Worm (Caenorhabditis elegans): ENCODE data around the gene M01F1.8.
A peak's percentile ranks its signal among the peaks of the same experiment; 100 is the strongest.

The M01F1.8 gene

ce11 chrIII:3540424-3540823 lies 38.1 kb upstream of the M01F1.8 start:
- TF ChIP-seq nhr-129 (tag; optimal IDR thresholded peaks at IDR 0.05): peak; percentile 23
- peak; percentile 8 for TF ChIP-seq F13H6.1 (tag; optimal IDR thresholded peaks at IDR 0.05)
- peak; percentile 37 for TF ChIP-seq crh-2 (tag; optimal IDR thresholded peaks at IDR 0.05)
- peak; percentile 68 for TF ChIP-seq lin-13 (GFP tag; optimal IDR thresholded peaks at IDR 0.05)
- no peak for TF ChIP-seq lin-11 (tag; optimal IDR thresholded peaks at IDR 0.05)
- peak; percentile 47 for TF ChIP-seq fos-1 (tag; optimal IDR thresholded peaks at IDR 0.05)
- peak; percentile 55 for TF ChIP-seq gmeb-1 (tag; optimal IDR thresholded peaks at IDR 0.05)
- peak; percentile 34 for TF ChIP-seq sma-9 (GFP tag; optimal IDR thresholded peaks at IDR 0.05)
- no peak for TF ChIP-seq sma-9 (tag; optimal IDR thresholded peaks at IDR 0.05)
- TF ChIP-seq unc-55 (GFP tag; optimal IDR thresholded peaks at IDR 0.05): peak; percentile 83
- peak; percentile 17 for TF ChIP-seq nhr-21 (tag; optimal IDR thresholded peaks at IDR 0.05)
- no peak for TF ChIP-seq ztf-11 (tag; optimal IDR thresholded peaks at IDR 0.05)
- no peak for TF ChIP-seq dmd-4 (tag; optimal IDR thresholded peaks at IDR 0.05)
- TF ChIP-seq lsy-2 (tag; optimal IDR thresholded peaks at IDR 0.05): peak; percentile 14 to 77
- TF ChIP-seq C34F6.9 (tag; optimal IDR thresholded peaks at IDR 0.05): peak; percentile 84
- TF ChIP-seq ztf-4 (tag; optimal IDR thresholded peaks at IDR 0.05): no peak
- TF ChIP-seq elt-1 (tag; optimal IDR thresholded peaks at IDR 0.05): no peak
- TF ChIP-seq sma-3 (GFP tag; optimal IDR thresholded peaks at IDR 0.05): peak; percentile 78
- no peak for TF ChIP-seq nhr-23 (tag; optimal IDR thresholded peaks at IDR 0.05)

DNA sequence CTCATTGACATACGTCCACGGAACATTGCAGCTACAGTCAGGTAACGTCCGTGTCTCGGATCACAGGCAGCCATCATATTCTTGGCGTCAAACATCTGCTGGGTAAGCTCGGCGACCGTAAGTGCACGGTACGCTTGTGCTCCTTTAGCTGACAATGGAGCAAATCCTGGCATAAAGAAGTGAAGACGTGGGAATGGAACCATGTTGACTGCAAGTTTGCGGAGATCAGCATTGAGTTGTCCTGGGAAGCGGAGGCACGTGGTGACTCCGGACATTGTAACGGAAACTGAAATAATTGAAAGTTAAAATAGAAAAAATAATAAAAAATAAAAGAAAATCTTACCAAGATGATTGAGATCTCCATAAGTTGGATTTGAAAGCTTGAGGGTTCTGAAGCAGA lies 37.1 kb upstream of the M01F1.8 start:
- TF ChIP-seq ztf-1 (GFP tag; conservative IDR thresholded peaks at IDR 0.05) (no peak), ztf-11 (tag; optimal IDR thresholded peaks at IDR 0.05) (no peak), nhr-12 (tag; optimal IDR thresholded peaks at IDR 0.05) (no peak), dmd-4 (tag; optimal IDR thresholded peaks at IDR 0.05) (no peak), nhr-237 (tag; optimal IDR thresholded peaks at IDR 0.05) (no peak), F13H6.1 (tag; optimal IDR thresholded peaks at IDR 0.05) (no peak), ama-1 (optimal IDR thresholded peaks at IDR 0.05) (no peak), ceh-82 (tag; optimal IDR thresholded peaks at IDR 0.05) (no peak), alr-1 (tag; optimal IDR thresholded peaks at IDR 0.05) (no peak), nhr-23 (tag; optimal IDR thresholded peaks at IDR 0.05) (no peak), unc-62 (GFP tag; optimal IDR thresholded peaks at IDR 0.05) (no peak), blmp-1 (tag; optimal IDR thresholded peaks at IDR 0.05; ENCODE audit: insufficient read depth) (no peak), fos-1 (tag; optimal IDR thresholded peaks at IDR 0.05) (no peak), nhr-129 (tag; optimal IDR thresholded peaks at IDR 0.05) (no peak), C34F6.9 (tag; optimal IDR thresholded peaks at IDR 0.05) (no peak)

DNA sequence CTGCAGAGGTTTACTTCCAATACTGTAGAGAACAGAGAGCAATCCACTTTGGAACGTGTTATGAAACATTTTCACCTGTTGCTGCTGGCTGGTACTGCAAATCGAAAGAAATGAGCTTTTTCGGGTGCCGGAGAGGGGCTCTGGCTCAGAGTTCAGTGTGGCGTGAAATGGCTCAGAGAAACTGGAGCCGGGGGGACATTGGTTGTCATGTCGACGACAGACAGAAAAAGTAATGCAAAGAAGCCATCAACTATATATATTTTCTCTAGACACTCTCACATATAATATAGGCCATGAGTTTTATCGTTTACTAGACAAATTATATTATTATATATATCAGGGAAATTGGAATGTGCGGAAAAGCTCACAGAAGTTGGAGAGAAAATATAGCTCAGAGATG lies 35.1 kb upstream of the M01F1.8 start, which contains the start of gene cfap-20:
Gene cfap-20 (minus strand): TSS at position 101 of the 400 bp plus-strand sequence.
- TF ChIP-seq lin-13 (GFP tag; optimal IDR thresholded peaks at IDR 0.05) (no peak), dmd-4 (tag; optimal IDR thresholded peaks at IDR 0.05) (no peak), lin-11 (tag; optimal IDR thresholded peaks at IDR 0.05) (no peak), lin-39 (tag; optimal IDR thresholded peaks at IDR 0.05) (no peak), mab-5 (tag; optimal IDR thresholded peaks at IDR 0.05) (no peak), ceh-16 (tag; optimal IDR thresholded peaks at IDR 0.05) (no peak), R02D3.7 (tag; optimal IDR thresholded peaks at IDR 0.05) (no peak), ztf-1 (GFP tag; conservative IDR thresholded peaks at IDR 0.05) (no peak), peb-1 (tag; optimal IDR thresholded peaks at IDR 0.05) (no peak)

- TF ChIP-seq ztf-11 (tag; optimal IDR thresholded peaks at IDR 0.05) (no peak), unc-55 (GFP tag; optimal IDR thresholded peaks at IDR 0.05) (no peak), elt-3 (tag; optimal IDR thresholded peaks at IDR 0.05) (no peak), sma-3 (GFP tag; optimal IDR thresholded peaks at IDR 0.05) (no peak), blmp-1 (tag; optimal IDR thresholded peaks at IDR 0.05; ENCODE audit: insufficient read depth) (no peak), nhr-11 (tag; optimal IDR thresholded peaks at IDR 0.05) (no peak), C34F6.9 (tag; optimal IDR thresholded peaks at IDR 0.05) (no peak), F13H6.1 (tag; optimal IDR thresholded peaks at IDR 0.05) (no peak), dmd-4 (tag; optimal IDR thresholded peaks at IDR 0.05) (no peak), lin-39 (tag; optimal IDR thresholded peaks at IDR 0.05) (no peak), alr-1 (tag; optimal IDR thresholded peaks at IDR 0.05) (no peak), nhr-237 (tag; optimal IDR thresholded peaks at IDR 0.05) (no peak)
Measured at ce11 chrIII:3534185-3534584, 31.8 kb upstream of the M01F1.8 start.

DNA sequence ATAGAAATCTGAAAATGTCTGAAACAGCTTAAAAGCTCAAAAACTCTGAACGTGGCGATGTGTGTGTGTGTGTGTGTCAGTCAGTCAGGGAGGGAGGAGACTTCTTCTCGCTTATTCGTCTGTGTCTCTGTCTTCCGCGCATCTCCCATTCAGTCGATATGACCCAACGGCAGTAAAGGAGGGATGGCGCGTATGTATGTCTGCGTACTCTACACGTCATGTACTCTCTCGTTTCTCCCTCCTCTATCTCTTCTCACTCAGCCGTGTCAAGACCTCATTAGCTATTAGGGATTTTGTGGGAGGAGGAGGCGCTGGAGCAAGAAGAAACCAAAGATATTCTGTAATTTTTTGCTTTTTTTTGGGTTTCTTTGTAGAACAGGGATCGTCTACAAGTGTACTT lies 29.7 kb upstream of the M01F1.8 start:
- TF ChIP-seq lin-11 (tag; optimal IDR thresholded peaks at IDR 0.05): peak; percentile 57
- no peak for TF ChIP-seq ztf-1 (GFP tag; conservative IDR thresholded peaks at IDR 0.05)
- no peak for TF ChIP-seq ZK546.5 (tag; optimal IDR thresholded peaks at IDR 0.05)
- no peak for TF ChIP-seq snpc-4 (tag; optimal IDR thresholded peaks at IDR 0.05)
- TF ChIP-seq alr-1 (tag; optimal IDR thresholded peaks at IDR 0.05): no peak
- no peak for TF ChIP-seq nhr-77 (tag; optimal IDR thresholded peaks at IDR 0.05)
- no peak for TF ChIP-seq nhr-237 (tag; optimal IDR thresholded peaks at IDR 0.05)
- no peak for TF ChIP-seq aly-2 (tag; optimal IDR thresholded peaks at IDR 0.05)
- TF ChIP-seq sem-4 (tag; optimal IDR thresholded peaks at IDR 0.05): no peak
- TF ChIP-seq R02D3.7 (tag; optimal IDR thresholded peaks at IDR 0.05): no peak
- TF ChIP-seq elt-3 (tag; optimal IDR thresholded peaks at IDR 0.05): no peak
- no peak for TF ChIP-seq gmeb-1 (tag; optimal IDR thresholded peaks at IDR 0.05)
- no peak for TF ChIP-seq sma-3 (GFP tag; optimal IDR thresholded peaks at IDR 0.05)
- no peak for TF ChIP-seq nhr-23 (tag; optimal IDR thresholded peaks at IDR 0.05)
- peak; percentile 75 for TF ChIP-seq crh-2 (tag; optimal IDR thresholded peaks at IDR 0.05)
- TF ChIP-seq nhr-10 (tag; optimal IDR thresholded peaks at IDR 0.05): no peak
- TF ChIP-seq nhr-21 (tag; optimal IDR thresholded peaks at IDR 0.05): peak; percentile 5
- TF ChIP-seq ceh-16 (tag; optimal IDR thresholded peaks at IDR 0.05): no peak
- peak; percentile 47 for TF ChIP-seq fos-1 (tag; optimal IDR thresholded peaks at IDR 0.05)
- TF ChIP-seq Y55F3AM.14 (GFP tag; optimal IDR thresholded peaks at IDR 0.05): no peak
- peak; percentile 92 for TF ChIP-seq C34F6.9 (tag; optimal IDR thresholded peaks at IDR 0.05)
- no peak for TF ChIP-seq peb-1 (tag; optimal IDR thresholded peaks at IDR 0.05)
- TF ChIP-seq mdl-1 (tag; optimal IDR thresholded peaks at IDR 0.05): peak in 1 of 2 experiments; percentile 11
- TF ChIP-seq lin-39 (tag; optimal IDR thresholded peaks at IDR 0.05): no peak
- TF ChIP-seq F13H6.1 (tag; optimal IDR thresholded peaks at IDR 0.05): peak; percentile 77

Data from whole organism, L2 larva.